Worm (Caenorhabditis elegans) whole organism, early embryonic: ENCODE data around the gene M01B2.13.
"Not testable (repeated sequence)": the region's sequence is repeated elsewhere in the genome, so short reads cannot be mapped to it uniquely, and the experiment has no call there.

Experiments used
- B0310.2 ChIP-seq: sonication (generic microtip); optimal IDR thresholded peaks from 2 replicates; lab custom pipeline; 2016; ENCODE audit warnings: mild to moderate bottlenecking, missing genetic modification characterization, missing compliant biosample characterization
- F13C5.2 ChIP-seq: sonication (generic microtip); optimal IDR thresholded peaks from 2 replicates; lab custom pipeline; 2017; ENCODE audit warnings: mild to moderate bottlenecking, missing genetic modification characterization, inconsistent platforms, missing compliant biosample characterization
- aly-1 ChIP-seq: sonication (generic microtip); optimal IDR thresholded peaks from 2 replicates; lab custom pipeline; 2016; ENCODE audit warnings: missing genetic modification characterization, missing compliant biosample characterization
- ama-1 ChIP-seq: fragments of 150-350 bp; optimal IDR thresholded peaks from 2 replicates; lab custom pipeline; 2014
- ceh-13 ChIP-seq: fragments of 200-800 bp; sonication (Bioruptor generic); optimal IDR thresholded peaks from 2 replicates; lab custom pipeline; 2018; ENCODE audit warnings: mild to moderate bottlenecking, missing genetic modification characterization, missing compliant biosample characterization
- ceh-36 ChIP-seq: sonication (generic microtip); optimal IDR thresholded peaks from 2 replicates; lab custom pipeline; 2016; ENCODE audit warnings: missing genetic modification characterization, inconsistent platforms, missing compliant biosample characterization
- ets-7 ChIP-seq: sonication (generic microtip); optimal IDR thresholded peaks from 2 replicates; lab custom pipeline; 2016; ENCODE audit warnings: missing genotype, missing genetic modification characterization, missing compliant biosample characterization
- flt-1 ChIP-seq: fragments of 200-800 bp; sonication (Bioruptor generic); IDR thresholded peaks from 2 replicates; pipeline ENCODE4 v1.3.6; 2022; ENCODE audit warnings: missing genetic modification characterization, missing compliant biosample characterization
- hmbx-1 ChIP-seq: sonication (generic microtip); optimal IDR thresholded peaks from 2 replicates; lab custom pipeline; 2016; ENCODE audit warnings: mild to moderate bottlenecking, missing genetic modification characterization, missing compliant biosample characterization
- hmg-4 ChIP-seq: fragments of 200-800 bp; sonication (Bioruptor generic); optimal IDR thresholded peaks from 2 replicates; lab custom pipeline; 2018; ENCODE audit warnings: mild to moderate bottlenecking, missing genetic modification characterization, missing compliant biosample characterization
- hnd-1 ChIP-seq: sonication (generic microtip); optimal IDR thresholded peaks from 2 replicates; lab custom pipeline; 2016; ENCODE audit warnings: missing genetic modification characterization, missing compliant biosample characterization
- pes-1 ChIP-seq: fragments of 200-800 bp; sonication (Bioruptor generic); IDR thresholded peaks from 2 replicates; pipeline ENCODE4 v1.3.6; 2022; ENCODE audit warnings: missing genetic modification reagents, missing genetic modification characterization, missing compliant biosample characterization
- scrt-1 ChIP-seq: fragments of 200-800 bp; sonication (Bioruptor generic); IDR thresholded peaks from 2 replicates; pipeline ENCODE4 v1.3.6; 2022; ENCODE audit warnings: missing genetic modification characterization, missing compliant biosample characterization
- sea-1 ChIP-seq: fragments of 200-800 bp; sonication (Bioruptor generic); conservative IDR thresholded peaks from 2 replicates; pipeline ENCODE4 v1.3.6; 2022; ENCODE audit warnings: missing genetic modification characterization, missing compliant biosample characterization
- tbx-11 ChIP-seq: fragments of 200-800 bp; sonication (Bioruptor generic); IDR thresholded peaks from 2 replicates; pipeline ENCODE4 v1.3.6; 2022; ENCODE audit warnings: missing genetic modification characterization, missing compliant biosample characterization
- tbx-37 ChIP-seq: fragments of 200-800 bp; sonication (Bioruptor generic); conservative IDR thresholded peaks from 2 replicates; pipeline ENCODE4 v1.3.6; 2022; ENCODE audit warnings: missing genetic modification reagents, missing genetic modification characterization, missing compliant biosample characterization
- tra-4 ChIP-seq: sonication (generic microtip); optimal IDR thresholded peaks from 2 replicates; lab custom pipeline; 2017; ENCODE audit warnings: missing genetic modification characterization, missing compliant biosample characterization

The M01B2.13 gene

DNA sequence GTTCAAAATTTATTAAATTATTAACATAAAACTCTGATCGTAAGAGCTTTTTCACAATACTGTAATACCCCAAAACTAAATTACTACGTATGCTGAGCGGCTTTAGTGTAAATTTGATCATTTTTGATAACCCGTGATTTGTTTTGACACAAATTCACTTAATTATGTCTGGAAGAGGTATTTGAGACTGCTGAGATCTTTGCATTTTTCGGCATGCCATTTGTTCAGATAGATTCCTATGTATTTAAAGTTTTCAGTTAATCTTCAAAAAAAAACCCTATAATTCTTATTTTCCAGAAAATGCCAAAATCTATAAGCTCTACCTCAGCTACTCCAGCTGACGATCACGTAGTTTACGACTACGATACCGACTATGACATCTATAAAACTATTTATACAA, 35.5 kb downstream of the M01B2.13 start, which contains the start of gene srw-15:
Gene srw-15, plus strand, starts transcription at position 301 of the 400 bp plus-strand sequence.
- TF ChIP-seq ceh-36 (tag; lab: Kevin White, UChicago) (no peak), sea-1 (GFP tag; lab: Robert Waterston, UW) (no peak), ama-1 (lab: Kevin White, UChicago) (no peak), aly-1 (no peak), F13C5.2 (tag; lab: Kevin White, UChicago) (no peak), hnd-1 (tag; lab: Kevin White, UChicago) (no peak), hmbx-1 (tag; lab: Kevin White, UChicago) (no peak), scrt-1 (GFP tag; lab: Robert Waterston, UW) (no peak), B0310.2 (no peak), tra-4 (tag; lab: Kevin White, UChicago) (no peak), flt-1 (GFP tag; lab: Robert Waterston, UW) (no peak), pes-1 (GFP tag; lab: Robert Waterston, UW) (no peak), tbx-37 (GFP tag; lab: Robert Waterston, UW) (no peak), ceh-13 (GFP tag; lab: Kevin White, UChicago) (no peak)

DNA sequence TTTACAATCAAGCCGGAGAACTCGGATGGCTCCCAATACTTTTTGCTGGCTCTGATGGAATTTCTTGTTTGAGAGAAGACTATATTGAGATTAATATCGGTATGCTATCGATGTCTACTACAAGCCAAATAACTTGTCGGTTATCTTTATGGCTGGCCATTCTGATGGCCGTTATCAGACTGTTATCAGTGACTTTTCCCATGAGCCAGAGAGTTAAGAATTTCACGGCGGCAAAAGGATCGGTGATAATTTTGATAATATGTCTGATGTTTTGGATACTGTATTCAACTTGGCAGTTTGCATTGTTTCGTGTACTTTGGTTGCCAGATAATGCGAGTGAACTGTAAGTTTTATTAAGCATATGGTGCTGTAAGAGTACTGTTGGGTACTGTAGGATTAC, 39.5 kb downstream of the M01B2.13 start:
- TF ChIP-seq pes-1 (GFP tag; lab: Robert Waterston, UW), result no peak

DNA sequence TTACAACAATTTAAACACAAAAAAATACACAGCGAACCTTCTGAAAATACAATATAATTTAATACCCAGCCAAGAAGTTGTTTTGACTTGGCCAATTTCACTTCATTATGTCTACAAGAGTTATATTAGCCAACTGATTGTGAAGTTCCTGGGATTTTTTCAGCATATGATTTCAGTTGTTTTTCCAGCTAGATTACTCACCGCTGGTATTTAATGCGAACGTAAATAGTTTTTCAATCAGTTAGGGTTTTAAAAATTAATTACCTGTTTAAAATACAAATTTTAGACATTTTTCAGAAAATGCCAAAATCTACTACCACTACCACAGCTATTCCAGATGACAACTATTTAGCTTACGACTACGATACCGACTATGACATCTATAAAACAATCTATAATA, 40.1 kb downstream of the M01B2.13 start, which contains the start of gene srw-14:
Gene srw-14, plus strand, starts transcription at position 301 of the 400 bp plus-strand sequence.
- no peak for TF ChIP-seq aly-1
- TF ChIP-seq tbx-37 (GFP tag; lab: Robert Waterston, UW), result no peak
- no peak for TF ChIP-seq ceh-36 (tag; lab: Kevin White, UChicago)
- TF ChIP-seq ets-7 (tag; lab: Kevin White, UChicago), result no peak
- no peak for TF ChIP-seq pes-1 (GFP tag; lab: Robert Waterston, UW)
- no peak for TF ChIP-seq tbx-11 (GFP tag; lab: Robert Waterston, UW)
- TF ChIP-seq hmg-4, result no peak
- no peak for TF ChIP-seq B0310.2
- no peak for TF ChIP-seq ceh-13 (GFP tag; lab: Kevin White, UChicago)
- no peak for TF ChIP-seq hmbx-1 (tag; lab: Kevin White, UChicago)
- no peak for TF ChIP-seq flt-1 (GFP tag; lab: Robert Waterston, UW)

DNA sequence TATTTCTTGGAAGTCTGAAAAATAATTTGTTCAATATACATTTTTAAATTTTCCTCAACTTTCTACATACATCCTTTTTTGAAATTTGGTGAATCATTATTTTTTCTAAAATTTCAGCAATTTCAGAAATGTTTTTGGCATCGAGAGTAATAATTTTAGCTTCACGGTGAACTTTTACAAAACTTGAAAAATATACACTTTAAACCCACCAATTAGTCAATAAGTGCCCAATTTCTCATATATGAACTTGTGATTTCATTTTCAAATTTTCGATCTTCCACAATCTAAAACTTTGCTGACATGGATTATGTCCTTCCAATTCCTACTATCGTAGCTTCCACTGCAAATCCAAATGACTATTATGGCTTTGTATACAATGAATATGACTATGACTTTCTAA, 42.0 kb downstream of the M01B2.13 start, which contains the start of gene srw-24:
Gene srw-24, plus strand, starts transcription at position 301 of the 400 bp plus-strand sequence.
- TF ChIP-seq F13C5.2 (tag; lab: Kevin White, UChicago) (no peak), tbx-37 (GFP tag; lab: Robert Waterston, UW) (no peak), flt-1 (GFP tag; lab: Robert Waterston, UW) (no peak), hnd-1 (tag; lab: Kevin White, UChicago) (no peak), B0310.2 (no peak), ets-7 (tag; lab: Kevin White, UChicago) (no peak), ceh-36 (tag; lab: Kevin White, UChicago) (no peak), ama-1 (lab: Kevin White, UChicago) (no peak), tbx-11 (GFP tag; lab: Robert Waterston, UW) (no peak), hmbx-1 (tag; lab: Kevin White, UChicago) (no peak), scrt-1 (GFP tag; lab: Robert Waterston, UW) (no peak), ceh-13 (GFP tag; lab: Kevin White, UChicago) (no peak), aly-1 (no peak), tra-4 (tag; lab: Kevin White, UChicago) (no peak), sea-1 (GFP tag; lab: Robert Waterston, UW) (no peak), pes-1 (GFP tag; lab: Robert Waterston, UW) (no peak), hmg-4 (no peak)

DNA sequence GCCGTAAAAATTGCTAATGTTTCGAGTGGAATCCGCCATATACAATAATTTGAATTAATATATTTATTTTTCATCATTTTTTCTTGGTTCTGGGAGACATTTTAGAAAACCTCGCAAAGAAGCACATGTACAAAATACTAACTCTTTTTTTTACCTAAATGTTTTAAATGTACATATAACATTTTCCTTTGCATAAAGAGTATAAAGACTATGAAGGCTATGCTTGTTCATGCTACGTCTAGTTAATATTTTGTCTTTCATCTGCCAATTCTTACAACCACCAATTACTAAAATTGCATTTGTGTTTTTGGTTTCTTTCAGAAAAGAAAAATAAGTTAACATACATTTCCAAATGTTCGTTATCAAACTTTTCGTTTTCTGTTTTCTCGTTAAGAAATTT, 44.4 kb downstream of the M01B2.13 start, which contains the start of gene irld-25:
Gene irld-25, plus strand, starts transcription at position 301 of the 400 bp plus-strand sequence.
- TF ChIP-seq hnd-1 (tag; lab: Kevin White, UChicago) (no peak), tbx-11 (GFP tag; lab: Robert Waterston, UW) (no peak), hmbx-1 (tag; lab: Kevin White, UChicago) (no peak), sea-1 (GFP tag; lab: Robert Waterston, UW) (no peak), tra-4 (tag; lab: Kevin White, UChicago) (no peak), ama-1 (lab: Kevin White, UChicago) (no peak), ceh-36 (tag; lab: Kevin White, UChicago) (no peak), flt-1 (GFP tag; lab: Robert Waterston, UW) (no peak), ets-7 (tag; lab: Kevin White, UChicago) (no peak), tbx-37 (GFP tag; lab: Robert Waterston, UW) (no peak), aly-1 (no peak)

DNA sequence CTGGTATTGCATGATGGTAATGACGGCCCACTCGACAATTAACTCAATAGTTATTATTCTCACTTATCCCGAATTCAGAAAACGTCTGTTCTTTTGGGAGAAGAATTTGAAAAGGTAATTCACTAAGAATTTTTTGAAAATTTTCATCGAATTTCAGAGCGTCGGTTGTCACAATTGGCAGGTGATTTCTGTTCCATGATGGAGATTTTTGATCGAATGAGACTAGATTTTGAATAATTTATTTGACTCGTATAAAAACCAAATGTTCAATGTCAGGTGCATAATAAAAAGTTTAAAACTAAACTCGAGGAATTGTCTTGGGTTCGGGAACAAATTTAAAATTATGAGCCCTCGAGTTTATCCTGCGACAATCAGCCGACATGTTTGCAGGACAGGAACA, 49.0 kb downstream of the M01B2.13 start, which contains the start of gene sri-25:
Gene sri-25, plus strand, starts transcription at position 301 of the 400 bp plus-strand sequence.
- TF ChIP-seq aly-1, result no peak
- TF ChIP-seq pes-1 (GFP tag; lab: Robert Waterston, UW), result no peak
- TF ChIP-seq F13C5.2 (tag; lab: Kevin White, UChicago), result no peak
- TF ChIP-seq ama-1 (lab: Kevin White, UChicago), result no peak
- no peak for TF ChIP-seq tbx-11 (GFP tag; lab: Robert Waterston, UW)
- no peak for TF ChIP-seq sea-1 (GFP tag; lab: Robert Waterston, UW)
- TF ChIP-seq hmg-4, result no peak
- no peak for TF ChIP-seq ets-7 (tag; lab: Kevin White, UChicago)
- no peak for TF ChIP-seq flt-1 (GFP tag; lab: Robert Waterston, UW)
- TF ChIP-seq hnd-1 (tag; lab: Kevin White, UChicago), result no peak
- no peak for TF ChIP-seq tra-4 (tag; lab: Kevin White, UChicago)
- no peak for TF ChIP-seq ceh-36 (tag; lab: Kevin White, UChicago)
- no peak for TF ChIP-seq ceh-13 (GFP tag; lab: Kevin White, UChicago)
- no peak for TF ChIP-seq tbx-37 (GFP tag; lab: Robert Waterston, UW)
- no peak for TF ChIP-seq scrt-1 (GFP tag; lab: Robert Waterston, UW)
- no peak for TF ChIP-seq B0310.2
- no peak for TF ChIP-seq hmbx-1 (tag; lab: Kevin White, UChicago)

DNA sequence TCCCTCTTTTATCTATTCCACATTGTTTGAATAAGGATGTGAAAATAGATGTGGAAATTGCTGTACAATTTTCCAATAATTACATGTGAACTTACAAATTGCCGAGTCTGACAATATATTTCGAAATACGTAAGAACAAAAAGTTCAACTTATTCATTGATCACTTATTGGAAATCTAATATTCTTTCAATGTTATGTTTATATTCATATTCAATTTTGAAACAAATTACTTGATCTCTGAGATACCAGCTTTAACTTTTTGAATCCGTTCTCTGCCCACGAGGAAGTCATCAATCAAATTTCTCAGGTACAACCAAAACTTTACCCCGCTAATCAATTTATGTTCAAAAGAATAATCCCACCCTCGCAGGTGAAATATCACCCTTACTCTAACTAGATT, 50.5 kb downstream of the M01B2.13 start, which contains the start of gene sri-26:
Gene sri-26, plus strand, starts transcription at position 301 of the 400 bp plus-strand sequence.
- TF ChIP-seq tbx-11 (GFP tag; lab: Robert Waterston, UW); B0310.2; ceh-13 (GFP tag; lab: Kevin White, UChicago): not testable (repeated sequence)
